Worm (Caenorhabditis elegans) whole organism, L4/young adult: ENCODE data around the gene F43G6.4.

Experiments used
- W03F9.2 ChIP-seq: fragments of 150-350 bp; optimal IDR thresholded peaks from 2 replicates; lab custom pipeline; 2014; ENCODE audit warnings: missing biosample characterization, missing genetic modification characterization
- dao-5 ChIP-seq: sonication (generic microtip); optimal IDR thresholded peaks from 2 replicates; lab custom pipeline; 2016; ENCODE audit warnings: missing genotype, missing genetic modification characterization, moderate library complexity, missing compliant biosample characterization
- him-1 ChIP-seq: sonication (generic microtip); optimal IDR thresholded peaks from 2 replicates; lab custom pipeline; 2016; ENCODE audit warnings: missing genotype, missing genetic modification reagents, missing genetic modification characterization, missing compliant biosample characterization

ce11 chrII:11819824-11820223 is 29.3 kb downstream of the F43G6.4 start, which contains the start of gene Y6D1A.2:
- no peak for TF ChIP-seq W03F9.2
- TF ChIP-seq him-1 (tag; lab: Kevin White, UChicago) = no peak
- no peak for TF ChIP-seq dao-5 (tag; lab: Kevin White, UChicago)
